Worm (Caenorhabditis elegans) whole organism, midembryonic: ENCODE results near the gene T08G5.3.

Experiments
- ref-1 ChIP-seq: fragments of 200-800 bp; sonication (Bioruptor generic); conservative IDR thresholded peaks from 2 replicates; pipeline ENCODE4 v1.3.6; 2022; ENCODE audit warnings: missing genetic modification reagents, missing genetic modification characterization, missing compliant biosample characterization
- ztf-29 ChIP-seq: fragments of 200-800 bp; sonication (Bioruptor generic); IDR thresholded peaks from 2 replicates; pipeline ENCODE4 v1.3.6; 2022; ENCODE audit warnings: missing genetic modification reagents, missing genetic modification characterization, missing compliant biosample characterization

ce11 chrV:14017476-14017875 lies 9.8 kb downstream of the T08G5.3 start, which contains the start of gene srh-308:
- no peak for TF ChIP-seq ztf-29
- TF ChIP-seq ref-1 (GFP tag; lab: Robert Waterston, UW) = no peak
